Fruit fly (Drosophila melanogaster) whole organism, embryonic: Measurements from ENCODE around the gene CG33124.

Experiments
- Ada2b ChIP-seq: fragments of 200-800 bp; sonication (Bioruptor generic); IDR thresholded peaks from 2 replicates; pipeline ENCODE4 v1.3.6; 2022; ENCODE audit warnings: missing biosample characterization, missing genetic modification characterization
- CG11696 ChIP-seq: fragments of 200-800 bp; sonication (Bioruptor generic); IDR thresholded peaks from 2 replicates; pipeline ENCODE4 v1.3.6; 2022; ENCODE audit warnings: missing biosample characterization, missing genetic modification characterization
- CG12219 ChIP-seq: fragments of 200-800 bp; sonication (Bioruptor generic); optimal IDR thresholded peaks from 3 replicates; lab custom pipeline; 2018; ENCODE audit warnings: missing biosample characterization, mild to moderate bottlenecking, missing genetic modification characterization
- CG16813 ChIP-seq: fragments of 200-800 bp; sonication (Bioruptor generic); IDR thresholded peaks from 3 replicates; pipeline ENCODE4 v1.3.6; 2022; ENCODE audit warnings: missing biosample characterization, missing genetic modification characterization; ENCODE audit not compliant: partially characterized antibody
- CG18476 ChIP-seq: fragments of 200-800 bp; sonication (Bioruptor generic); optimal IDR thresholded peaks from 2 replicates; lab custom pipeline; 2016; ENCODE audit warnings: missing biosample characterization, mild to moderate bottlenecking, missing genetic modification characterization
- CG30431 ChIP-seq: fragments of 200-800 bp; sonication (Bioruptor generic); optimal IDR thresholded peaks from 2 replicates; lab custom pipeline; 2017; ENCODE audit warnings: missing biosample characterization, missing genetic modification characterization
- CG31365 ChIP-seq: fragments of 200-800 bp; sonication (Bioruptor generic); optimal IDR thresholded peaks from 2 replicates; lab custom pipeline; 2018; ENCODE audit warnings: missing biosample characterization, mild to moderate bottlenecking, missing genetic modification characterization
- CG3163 ChIP-seq: fragments of 200-800 bp; sonication (Bioruptor generic); optimal IDR thresholded peaks from 3 replicates; lab custom pipeline; 2016; ENCODE audit warnings: missing biosample characterization, missing genetic modification characterization
- CG3407 ChIP-seq: fragments of 200-800 bp; sonication (Bioruptor generic); optimal IDR thresholded peaks from 2 replicates; lab custom pipeline; 2018; ENCODE audit warnings: missing biosample characterization, mild to moderate bottlenecking, missing genetic modification characterization
- CG34224 ChIP-seq: fragments of 200-800 bp; sonication (Bioruptor generic); IDR thresholded peaks from 3 replicates; pipeline ENCODE4 v1.3.6; 2022; ENCODE audit warnings: missing biosample characterization, missing genetic modification characterization; ENCODE audit not compliant: partially characterized antibody
- CG3838 ChIP-seq: fragments of 200-800 bp; sonication (Bioruptor generic); optimal IDR thresholded peaks from 3 replicates; lab custom pipeline; 2016; ENCODE audit warnings: missing biosample characterization, missing genetic modification characterization
- CG8089 ChIP-seq: fragments of 200-800 bp; sonication (Bioruptor generic); optimal IDR thresholded peaks from 3 replicates; lab custom pipeline; 2016; ENCODE audit warnings: missing biosample characterization, missing genetic modification characterization
- CG8281 ChIP-seq: fragments of 200-800 bp; sonication (Bioruptor generic); optimal IDR thresholded peaks from 2 replicates; lab custom pipeline; 2018; ENCODE audit warnings: missing biosample characterization, mild to moderate bottlenecking, missing genetic modification characterization, moderate library complexity
- CG8359 ChIP-seq: fragments of 200-800 bp; sonication (Bioruptor generic); optimal IDR thresholded peaks from 2 replicates; lab custom pipeline; 2017; ENCODE audit warnings: missing biosample characterization, mild to moderate bottlenecking, missing genetic modification characterization, borderline replicate concordance
- CG8765 ChIP-seq: fragments of 200-800 bp; sonication (Bioruptor generic); IDR thresholded peaks from 2 replicates; pipeline ENCODE4 v1.3.6; 2022; ENCODE audit warnings: missing biosample characterization, missing genetic modification characterization
- CG9727 ChIP-seq: fragments of 200-800 bp; sonication (Bioruptor generic); optimal IDR thresholded peaks from 3 replicates; lab custom pipeline; 2017; ENCODE audit warnings: missing biosample characterization, mild to moderate bottlenecking, missing genetic modification characterization
- CG9817 ChIP-seq: fragments of 200-800 bp; sonication (Bioruptor generic); optimal IDR thresholded peaks from 2 replicates; lab custom pipeline; 2018; ENCODE audit warnings: missing biosample characterization, mild to moderate bottlenecking, missing genetic modification characterization, moderate library complexity
- GATAe ChIP-seq: fragments of 200-800 bp; sonication (Bioruptor generic); conservative IDR thresholded peaks from 2 replicates; pipeline ENCODE4 v1.3.6; 2022; ENCODE audit warnings: missing biosample characterization, missing genetic modification characterization
- Hand ChIP-seq: fragments of 200-800 bp; sonication (Bioruptor generic); optimal IDR thresholded peaks from 2 replicates; lab custom pipeline; 2017; ENCODE audit warnings: mild to moderate bottlenecking, missing biosample characterization, missing genetic modification reagents, missing genetic modification characterization
- Hmr ChIP-seq: fragments of 200-800 bp; sonication (Bioruptor generic); optimal IDR thresholded peaks from 3 replicates; lab custom pipeline; 2017; ENCODE audit warnings: mild to moderate bottlenecking, missing biosample characterization, missing genetic modification reagents, missing genetic modification characterization
- Hr51 ChIP-seq, 2 experiments: fragments of 200-800 bp; sonication (Bioruptor generic); optimal IDR thresholded peaks; 2 replicates in 1 of 2; 3 replicates in 1 of 2; lab custom pipeline; 2016 to 2018; ENCODE audit warnings: missing biosample characterization in 2 of 2, missing genetic modification characterization in 2 of 2, mild to moderate bottlenecking in 1 of 2, moderate library complexity in 1 of 2
- MTF-1 ChIP-seq: fragments of 200-800 bp; sonication (Bioruptor generic); optimal IDR thresholded peaks from 2 replicates; lab custom pipeline; 2018; ENCODE audit warnings: missing biosample characterization, mild to moderate bottlenecking, missing genetic modification characterization, borderline replicate concordance
- Max ChIP-seq: fragments of 200-800 bp; sonication (Bioruptor generic); optimal IDR thresholded peaks from 2 replicates; lab custom pipeline; 2016; ENCODE audit warnings: missing biosample characterization, mild to moderate bottlenecking, missing genetic modification characterization
- Med ChIP-seq: fragments of 200-800 bp; sonication (Bioruptor generic); peaks from one replicate; lab custom pipeline; 2016; ENCODE audit warnings: missing biosample characterization, missing genetic modification characterization, mild to moderate bottlenecking, inconsistent platforms, moderate library complexity
- NC2α ChIP-seq: fragments of 200-800 bp; sonication (Bioruptor generic); optimal IDR thresholded peaks from 2 replicates; lab custom pipeline; 2016; ENCODE audit warnings: missing biosample characterization, missing genetic modification characterization
- Neu2 ChIP-seq: fragments of 200-800 bp; sonication (Bioruptor generic); optimal IDR thresholded peaks from 3 replicates; lab custom pipeline; 2016; ENCODE audit warnings: missing biosample characterization, missing genetic modification characterization, borderline replicate concordance
- Trl ChIP-seq, 3 experiments: fragments of >200 bp in 2 of 3; fragments of 200-800 bp in 1 of 3; sonication (Bioruptor generic) in 1 of 3; optimal IDR thresholded peaks; 2 replicates in 1 of 3; 3 replicates in 2 of 3; lab custom pipeline; 2016 to 2017; ENCODE audit warnings: missing biosample characterization in 1 of 3, missing genetic modification characterization in 1 of 3
- cas ChIP-seq: fragments of 200-800 bp; sonication (Bioruptor generic); IDR thresholded peaks from 2 replicates; pipeline ENCODE4 v1.3.6; 2022; ENCODE audit warnings: missing biosample characterization, missing genetic modification characterization
- dimm ChIP-seq: fragments of 200-800 bp; sonication (Bioruptor generic); IDR thresholded peaks from 2 replicates; pipeline ENCODE4 v1.3.6; 2022; ENCODE audit warnings: missing biosample characterization, missing genetic modification characterization
- dysf ChIP-seq: fragments of 200-800 bp; sonication (Bioruptor generic); IDR thresholded peaks from 3 replicates; pipeline ENCODE4 v1.3.6; 2022; ENCODE audit warnings: missing biosample characterization, missing genetic modification characterization
- fd3F ChIP-seq: fragments of 200-800 bp; sonication (Bioruptor generic); optimal IDR thresholded peaks from 2 replicates; lab custom pipeline; 2018; ENCODE audit warnings: missing biosample characterization, mild to moderate bottlenecking, missing genetic modification characterization, moderate library complexity
- fu2 ChIP-seq: fragments of 200-800 bp; sonication (Bioruptor generic); optimal IDR thresholded peaks from 2 replicates; lab custom pipeline; 2016; ENCODE audit warnings: missing biosample characterization, missing genetic modification characterization
- gcm2 ChIP-seq: fragments of 200-800 bp; sonication (Bioruptor generic); optimal IDR thresholded peaks from 2 replicates; lab custom pipeline; 2016; ENCODE audit warnings: missing biosample characterization, missing genetic modification characterization
- grau ChIP-seq: fragments of 200-800 bp; optimal IDR thresholded peaks from 3 replicates; lab custom pipeline; 2019; ENCODE audit warnings: missing biosample characterization, mild to moderate bottlenecking, missing genetic modification characterization, moderate library complexity
- hb ChIP-seq: fragments of 200-800 bp; sonication (Bioruptor generic); IDR thresholded peaks from 3 replicates; pipeline ENCODE4 v1.3.6; 2022; ENCODE audit warnings: missing biosample characterization, missing genetic modification characterization; ENCODE audit not compliant: partially characterized antibody
- hkb ChIP-seq, 2 experiments: fragments of 200-800 bp in 1 of 2; fragments of >200 bp in 1 of 2; sonication (Bioruptor generic) in 1 of 2; IDR thresholded peaks in 1 of 2; optimal IDR thresholded peaks in 1 of 2; 2 replicates each; pipeline versions ENCODE4 v1.3.6 to Lab custom; 2017 to 2022; ENCODE audit warnings: missing biosample characterization in 1 of 2, missing genetic modification characterization in 1 of 2
- inv ChIP-seq: fragments of 200-800 bp; sonication (Bioruptor generic); IDR thresholded peaks from 2 replicates; pipeline ENCODE4 v1.3.6; 2022; ENCODE audit warnings: missing biosample characterization, missing genetic modification characterization; ENCODE audit not compliant: partially characterized antibody
- maf-S ChIP-seq: fragments of 200-800 bp; sonication (Bioruptor generic); optimal IDR thresholded peaks from 2 replicates; lab custom pipeline; 2016; ENCODE audit warnings: missing biosample characterization, missing genetic modification characterization
- mld ChIP-seq: fragments of 200-800 bp; sonication (Bioruptor generic); IDR thresholded peaks from 3 replicates; pipeline ENCODE4 v1.3.6; 2022; ENCODE audit warnings: missing biosample characterization, missing genetic modification characterization; ENCODE audit not compliant: partially characterized antibody
- otp ChIP-seq: fragments of 200-800 bp; sonication (Bioruptor generic); IDR thresholded peaks from 3 replicates; pipeline ENCODE4, ENCODE4 v1.3.6; 2022; ENCODE audit warnings: missing biosample characterization, missing genetic modification characterization
- ranshi ChIP-seq: fragments of 200-800 bp; sonication (Bioruptor generic); IDR thresholded peaks from 2 replicates; pipeline ENCODE4 v1.3.6; 2022; ENCODE audit warnings: missing biosample characterization, missing genetic modification characterization
- sd ChIP-seq: fragments of 200-800 bp; sonication (Bioruptor generic); optimal IDR thresholded peaks from 3 replicates; lab custom pipeline; 2018; ENCODE audit warnings: missing biosample characterization, mild to moderate bottlenecking, missing genetic modification characterization, moderate library complexity
- sens ChIP-seq: fragments of 200-800 bp; sonication (Bioruptor generic); peaks from one replicate; lab custom pipeline; 2016; ENCODE audit warnings: missing biosample characterization, missing genetic modification characterization
- sens-2 ChIP-seq: fragments of 200-800 bp; sonication (Bioruptor generic); IDR thresholded peaks from 2 replicates; pipeline ENCODE4 v1.3.6; 2022; ENCODE audit warnings: missing biosample characterization, missing genetic modification characterization
- shn ChIP-seq: fragments of 200-800 bp; sonication (Bioruptor generic); optimal IDR thresholded peaks from 3 replicates; lab custom pipeline; 2016; ENCODE audit warnings: missing biosample characterization, missing genetic modification characterization
- sima ChIP-seq: fragments of 200-800 bp; sonication (Bioruptor generic); optimal IDR thresholded peaks from 2 replicates; lab custom pipeline; 2016; ENCODE audit warnings: missing biosample characterization, missing genetic modification characterization
- stwl ChIP-seq: fragments of 200-800 bp; sonication (Bioruptor generic); optimal IDR thresholded peaks from 3 replicates; lab custom pipeline; 2018; ENCODE audit warnings: missing biosample characterization, mild to moderate bottlenecking, missing genetic modification characterization, moderate library complexity
- zen ChIP-seq: fragments of 200-800 bp; sonication (Bioruptor generic); optimal IDR thresholded peaks from 3 replicates; lab custom pipeline; 2018; ENCODE audit warnings: missing biosample characterization, mild to moderate bottlenecking, missing genetic modification characterization, moderate library complexity

CG33124 gene

DNA sequence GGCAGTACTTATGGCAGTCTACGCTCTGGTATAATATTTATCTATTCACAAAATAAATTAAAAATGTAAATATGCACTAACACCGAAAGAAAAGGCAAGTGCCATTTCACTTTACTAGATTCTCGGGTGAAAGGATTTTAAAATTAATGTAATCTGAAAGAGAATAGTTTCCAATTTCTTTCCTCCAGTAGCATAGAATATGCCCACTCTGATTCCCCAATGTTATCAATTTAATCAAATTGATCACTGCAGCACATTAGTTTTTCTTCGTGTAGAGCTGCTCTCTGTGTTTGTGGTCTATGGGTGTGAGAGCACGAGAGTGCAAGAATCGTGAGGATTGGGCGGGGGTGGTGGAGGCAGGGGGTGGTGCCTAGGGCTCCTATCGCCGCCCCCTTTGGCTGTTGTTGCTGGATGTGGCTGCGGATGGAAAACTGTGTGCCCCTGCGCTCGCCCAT lies 7.8 kb downstream of the CG33124 start (continued):
- TF ChIP-seq CG12219 (GFP tag; lab: Kevin White, UChicago) (peak; percentile 77), CG34224 (GFP tag; lab: Robert Waterston, UW) (no peak), Hr51 (GFP tag; optimal IDR thresholded peaks at IDR 0.05; lab: Kevin White, UChicago) (peak; percentile 44 to 68), Hmr (GFP tag; lab: Kevin White, UChicago) (peak; percentile 45), shn (GFP tag; lab: Kevin White, UChicago) (peak; percentile 73), Trl (optimal IDR thresholded peaks at IDR 0.05; lab: Kevin White, UChicago) (peak in 1 of 2 experiments; percentile 43), Trl (GFP tag; optimal IDR thresholded peaks at IDR 0.05; lab: Kevin White, UChicago) (peak; percentile 69), CG8765 (GFP tag; lab: Robert Waterston, UW) (peak; percentile 25; the same call in 1 of the 2 replicates), zen (tag; lab: Kevin White, UChicago) (peak; percentile 76), Ada2b (GFP tag; lab: Robert Waterston, UW) (peak; percentile 52), gcm2 (peak; percentile 2), Max (peak; percentile 81), fd3F (GFP tag; lab: Kevin White, UChicago) (peak; percentile 23), otp (GFP tag; lab: Robert Waterston, UW) (peak; percentile 83), Hand (GFP tag; lab: Kevin White, UChicago) (no peak), sens (GFP tag; lab: Kevin White, UChicago) (peak; percentile 98), cas (GFP tag; lab: Robert Waterston, UW) (no peak), hb (GFP tag; lab: Robert Waterston, UW) (no peak), CG16813 (no peak), stwl (tag; lab: Kevin White, UChicago) (peak; percentile 10), fu2 (GFP tag; lab: Kevin White, UChicago) (no peak), sd (no peak), sima (GFP tag; lab: Kevin White, UChicago) (no peak), MTF-1 (GFP tag; lab: Kevin White, UChicago) (peak; percentile 37), CG8359 (peak; percentile 87), CG8281 (tag; lab: Kevin White, UChicago) (peak; percentile 64), CG18476 (GFP tag; lab: Kevin White, UChicago) (peak; percentile 74), inv (GFP tag; lab: Robert Waterston, UW) (no peak), sens-2 (no peak), CG31365 (tag; lab: Kevin White, UChicago) (peak; percentile 18), ranshi (GFP tag; lab: Robert Waterston, UW) (peak; percentile 63; the same call in 1 of the 2 replicates), NC2α (GFP tag; lab: Kevin White, UChicago) (peak; percentile 30), CG30431 (GFP tag; lab: Kevin White, UChicago) (peak; percentile 75), CG3163 (GFP tag; lab: Kevin White, UChicago) (no peak), Med (GFP tag; lab: Kevin White, UChicago) (peak; percentile 91), CG3407 (peak; percentile 89), grau (tag; lab: Kevin White, UChicago) (peak; percentile 75), dysf (GFP tag; lab: Robert Waterston, UW) (peak; percentile 58; the same call in 1 of the 3 replicates), CG3838 (GFP tag; lab: Kevin White, UChicago) (peak; percentile 14), GATAe (GFP tag; lab: Robert Waterston, UW) (no peak), CG9727 (GFP tag; lab: Kevin White, UChicago) (peak; percentile 90), CG9817 (tag; lab: Kevin White, UChicago) (peak; percentile 35), CG11696 (GFP tag; lab: Robert Waterston, UW) (0 out of 2 replicates have a peak, but pooled peaks have one; percentile 21), hkb (optimal IDR thresholded peaks at IDR 0.05; lab: Kevin White, UChicago) (no peak), hkb (GFP tag; IDR thresholded peaks at IDR 0.05; lab: Robert Waterston, UW) (peak; percentile 71), mld (GFP tag; lab: Robert Waterston, UW) (no peak), maf-S (GFP tag; lab: Kevin White, UChicago) (peak; percentile 48), CG8089 (peak; percentile 70), dimm (GFP tag; lab: Robert Waterston, UW) (0 out of 2 replicates have a peak, but pooled peaks have one; percentile 31), Neu2 (GFP tag; lab: Kevin White, UChicago) (no peak)
